Worm (Caenorhabditis elegans) whole organism, midembryonic: ENCODE measurements around the gene fbxc-14.
"Not testable (repeated sequence)": the region's sequence is repeated elsewhere in the genome, so short reads cannot be mapped to it uniquely, and the experiment has no call there.

Experiments used
- T22C8.4 ChIP-seq: fragments of 200-800 bp; sonication (Bioruptor generic); IDR thresholded peaks from 2 replicates; pipeline ENCODE4 v1.3.6; 2022; ENCODE audit warnings: missing genetic modification characterization, missing compliant biosample characterization
- cog-1 ChIP-seq: sonication (generic microtip); optimal IDR thresholded peaks from 2 replicates; lab custom pipeline; 2016; ENCODE audit warnings: missing genetic modification characterization, missing compliant biosample characterization
- flt-1 ChIP-seq: fragments of 200-800 bp; sonication (Bioruptor generic); IDR thresholded peaks from 2 replicates; pipeline ENCODE4 v1.3.6; 2022; ENCODE audit warnings: missing genetic modification characterization, missing compliant biosample characterization
- klf-2 ChIP-seq: fragments of 200-800 bp; sonication (Bioruptor generic); conservative IDR thresholded peaks from 2 replicates; pipeline ENCODE4 v1.3.6; 2022; ENCODE audit warnings: missing genetic modification reagents, missing genetic modification characterization, missing compliant biosample characterization
- med-1 ChIP-seq: sonication (generic microtip); optimal IDR thresholded peaks from 2 replicates; lab custom pipeline; 2017; ENCODE audit warnings: missing genetic modification characterization, mild to moderate bottlenecking, missing compliant biosample characterization, antibody characterized with exemption, missing genetic modification reagents; ENCODE audit not compliant: insufficient read depth
- ref-1 ChIP-seq: fragments of 200-800 bp; sonication (Bioruptor generic); conservative IDR thresholded peaks from 2 replicates; pipeline ENCODE4 v1.3.6; 2022; ENCODE audit warnings: missing genetic modification reagents, missing genetic modification characterization, missing compliant biosample characterization
- tab-1 ChIP-seq: fragments of 200-800 bp; sonication (Bioruptor generic); IDR thresholded peaks from 2 replicates; pipeline ENCODE4 v1.3.6; 2022; ENCODE audit warnings: missing genetic modification characterization, missing compliant biosample characterization
- ztf-23 ChIP-seq: fragments of 200-800 bp; sonication (Bioruptor generic); IDR thresholded peaks from 2 replicates; pipeline ENCODE4 v1.3.6; 2022; ENCODE audit warnings: missing genetic modification reagents, missing genetic modification characterization, missing compliant biosample characterization
- ztf-29 ChIP-seq: fragments of 200-800 bp; sonication (Bioruptor generic); IDR thresholded peaks from 2 replicates; pipeline ENCODE4 v1.3.6; 2022; ENCODE audit warnings: missing genetic modification reagents, missing genetic modification characterization, missing compliant biosample characterization

fbxc-14 gene

ce11 chrII:973999-974398, at the start of gene fbxc-14:
fbxc-14 (plus strand) TSS chrII:974299.
- no peak for TF ChIP-seq ztf-29 (GFP tag; lab: Robert Waterston, UW)
- no peak for TF ChIP-seq cog-1 (tag; lab: Kevin White, UChicago)
- no peak for TF ChIP-seq ref-1
- no peak for TF ChIP-seq T22C8.4 (GFP tag; lab: Robert Waterston, UW)
- no peak for TF ChIP-seq ztf-23 (GFP tag; lab: Robert Waterston, UW)
- no peak for TF ChIP-seq tab-1 (GFP tag; lab: Robert Waterston, UW)
- TF ChIP-seq flt-1 (GFP tag; lab: Robert Waterston, UW): no peak
- no peak for TF ChIP-seq klf-2 (GFP tag; lab: Robert Waterston, UW)
- TF ChIP-seq med-1: no peak

- TF ChIP-seq flt-1 (GFP tag; lab: Robert Waterston, UW) (no peak), ztf-29 (GFP tag; lab: Robert Waterston, UW) (no peak)
Observed at ce11 chrII:927331-927730, 46.8 kb upstream of the fbxc-14 start, which contains the start of gene R07C3.13. R07C3.13 (minus strand) TSS chrII:927431.

ce11 chrII:930871-931270, 43.2 kb upstream of the fbxc-14 start, which contains the start of gene fbxc-34:
fbxc-34 (plus strand) TSS chrII:931171.
- TF ChIP-seq med-1; ztf-23 (GFP tag; lab: Robert Waterston, UW); ztf-29 (GFP tag; lab: Robert Waterston, UW): not testable (repeated sequence)

- TF ChIP-seq ztf-23 (GFP tag; lab: Robert Waterston, UW) (no peak), tab-1 (GFP tag; lab: Robert Waterston, UW) (no peak), ztf-29 (GFP tag; lab: Robert Waterston, UW) (no peak), ref-1 (no peak), cog-1 (tag; lab: Kevin White, UChicago) (no peak), med-1 (no peak), klf-2 (GFP tag; lab: Robert Waterston, UW) (no peak), flt-1 (GFP tag; lab: Robert Waterston, UW) (no peak), T22C8.4 (GFP tag; lab: Robert Waterston, UW) (no peak)
Observed at ce11 chrII:932718-933117, 41.4 kb upstream of the fbxc-14 start, which contains the start of gene acs-15. acs-15 (plus strand) TSS chrII:933018.

- TF ChIP-seq flt-1 (GFP tag; lab: Robert Waterston, UW) (peak; percentile 54; the same call in 1 of the 2 replicates), ztf-29 (GFP tag; lab: Robert Waterston, UW) (no peak)
Observed at ce11 chrII:937265-937664, 36.8 kb upstream of the fbxc-14 start.

- TF ChIP-seq tab-1 (GFP tag; lab: Robert Waterston, UW) (no peak), klf-2 (GFP tag; lab: Robert Waterston, UW) (no peak), T22C8.4 (GFP tag; lab: Robert Waterston, UW) (no peak), ztf-23 (GFP tag; lab: Robert Waterston, UW) (no peak), ztf-29 (GFP tag; lab: Robert Waterston, UW) (no peak), flt-1 (GFP tag; lab: Robert Waterston, UW) (no peak), cog-1 (tag; lab: Kevin White, UChicago) (no peak)
Observed at ce11 chrII:938549-938948, 35.5 kb upstream of the fbxc-14 start, which contains the start of gene R07C3.3. R07C3.3 (plus strand) TSS chrII:938849.

- TF ChIP-seq T22C8.4 (GFP tag; lab: Robert Waterston, UW): no peak
- TF ChIP-seq cog-1 (tag; lab: Kevin White, UChicago): no peak
- TF ChIP-seq flt-1 (GFP tag; lab: Robert Waterston, UW): no peak
- TF ChIP-seq ztf-23 (GFP tag; lab: Robert Waterston, UW): no peak
- no peak for TF ChIP-seq ztf-29 (GFP tag; lab: Robert Waterston, UW)
- no peak for TF ChIP-seq med-1
- TF ChIP-seq ref-1: no peak
- TF ChIP-seq klf-2 (GFP tag; lab: Robert Waterston, UW): no peak
- no peak for TF ChIP-seq tab-1 (GFP tag; lab: Robert Waterston, UW)
Observed at ce11 chrII:940779-941178, 33.3 kb upstream of the fbxc-14 start, which contains the start of gene fbxc-36. fbxc-36 (plus strand) TSS chrII:940983.

- TF ChIP-seq med-1 (no peak), ztf-23 (GFP tag; lab: Robert Waterston, UW) (no peak), ref-1 (no peak), klf-2 (GFP tag; lab: Robert Waterston, UW) (no peak), T22C8.4 (GFP tag; lab: Robert Waterston, UW) (no peak), tab-1 (GFP tag; lab: Robert Waterston, UW) (no peak), cog-1 (tag; lab: Kevin White, UChicago) (no peak), flt-1 (GFP tag; lab: Robert Waterston, UW) (no peak), ztf-29 (GFP tag; lab: Robert Waterston, UW) (no peak)
Observed at ce11 chrII:943773-944172, 30.3 kb upstream of the fbxc-14 start, which contains the start of gene clec-43. clec-43 (plus strand) TSS chrII:944066.

- TF ChIP-seq ztf-23 (GFP tag; lab: Robert Waterston, UW) (no peak), flt-1 (GFP tag; lab: Robert Waterston, UW) (no peak), klf-2 (GFP tag; lab: Robert Waterston, UW) (no peak), cog-1 (tag; lab: Kevin White, UChicago) (no peak), ref-1 (no peak), tab-1 (GFP tag; lab: Robert Waterston, UW) (no peak), ztf-29 (GFP tag; lab: Robert Waterston, UW) (no peak), T22C8.4 (GFP tag; lab: Robert Waterston, UW) (no peak), med-1 (no peak)
Observed at ce11 chrII:948091-948490, 26.0 kb upstream of the fbxc-14 start, which contains the start of gene fbxc-32. fbxc-32 (minus strand) TSS chrII:948191.

ce11 chrII:950374-950773, 23.7 kb upstream of the fbxc-14 start:
- TF ChIP-seq ztf-23 (GFP tag; lab: Robert Waterston, UW) (no peak), ref-1 (no peak), klf-2 (GFP tag; lab: Robert Waterston, UW) (no peak), ztf-29 (GFP tag; lab: Robert Waterston, UW) (no peak), med-1 (no peak), tab-1 (GFP tag; lab: Robert Waterston, UW) (no peak), cog-1 (tag; lab: Kevin White, UChicago) (no peak), flt-1 (GFP tag; lab: Robert Waterston, UW) (no peak), T22C8.4 (GFP tag; lab: Robert Waterston, UW) (no peak)
